Worm (Caenorhabditis elegans): ENCODE measurements around the gene gcy-32.

Gene gcy-32

DNA sequence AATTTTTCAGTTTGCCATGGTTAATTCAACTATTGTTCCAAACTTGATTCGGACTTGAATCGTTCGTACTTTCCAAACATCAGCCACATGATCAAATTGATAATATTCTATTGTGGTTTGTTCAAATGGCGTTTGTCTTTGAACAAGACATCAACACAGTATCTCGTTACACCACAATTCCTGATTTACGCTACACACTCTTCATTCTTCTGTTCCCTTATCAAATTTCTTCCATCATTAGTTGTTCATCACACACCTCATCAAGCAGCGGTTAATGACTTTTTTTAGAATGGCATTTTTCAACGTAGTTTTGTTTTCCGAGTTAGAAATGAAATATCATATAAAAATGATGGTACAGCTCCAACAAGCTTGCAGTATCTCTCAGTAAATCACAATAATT is 37.1 kb downstream of the gcy-32 start:
- no peak for TF ChIP-seq nhr-237 (tag; optimal IDR thresholded peaks at IDR 0.05)
- no peak for TF ChIP-seq mls-2 (tag; optimal IDR thresholded peaks at IDR 0.05)
- no peak for TF ChIP-seq ztf-11 (tag; optimal IDR thresholded peaks at IDR 0.05)
- no peak for TF ChIP-seq unc-62 (GFP tag; optimal IDR thresholded peaks at IDR 0.05)
- TF ChIP-seq bed-3 (GFP tag; optimal IDR thresholded peaks at IDR 0.05), result no peak
- no peak for TF ChIP-seq elt-1 (tag; optimal IDR thresholded peaks at IDR 0.05; ENCODE audit: borderline replicate concordance, insufficient read depth)
- no peak for TF ChIP-seq nhr-12 (tag; optimal IDR thresholded peaks at IDR 0.05)
- TF ChIP-seq mab-5 (tag; optimal IDR thresholded peaks at IDR 0.05), result no peak
- TF ChIP-seq ceh-39 (tag; optimal IDR thresholded peaks at IDR 0.05), result no peak
- TF ChIP-seq ceh-83 (GFP tag; optimal IDR thresholded peaks at IDR 0.05), result no peak
- no peak for TF ChIP-seq blmp-1 (tag; optimal IDR thresholded peaks at IDR 0.05)
- TF ChIP-seq pha-4 (tag; optimal IDR thresholded peaks at IDR 0.05), result no peak
- TF ChIP-seq unc-39 (tag; optimal IDR thresholded peaks at IDR 0.05), result no peak
- no peak for TF ChIP-seq drap-1 (GFP tag; optimal IDR thresholded peaks at IDR 0.05)

- TF ChIP-seq sem-2 (GFP tag; optimal IDR thresholded peaks at IDR 0.05) (no peak), nhr-28 (tag; optimal IDR thresholded peaks at IDR 0.05) (no peak)
Measured at ce11 chrV:13876529-13876928, 38.8 kb downstream of the gcy-32 start, which contains the start of gene T22G5.1. T22G5.1 (plus strand) TSS chrV:13876829.

DNA sequence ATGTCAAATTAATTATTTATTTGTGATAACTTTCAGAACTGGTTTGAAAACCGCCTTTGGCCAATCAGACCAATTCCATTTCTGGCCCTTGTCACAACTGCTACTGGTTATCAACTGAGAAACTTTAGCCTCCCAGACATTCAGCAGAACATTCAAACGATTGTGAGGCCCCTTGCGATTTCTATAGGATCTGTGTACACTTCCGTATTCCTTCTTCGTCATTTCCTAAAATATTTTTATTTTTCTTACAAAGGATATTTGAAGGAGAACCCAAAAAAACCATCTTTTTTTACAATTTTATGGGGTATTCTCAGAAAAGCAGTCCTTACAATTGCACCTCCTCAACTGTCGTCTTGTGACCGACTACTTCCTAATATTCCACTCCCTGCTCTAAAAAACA is 42.0 kb downstream of the gcy-32 start:
- TF ChIP-seq M03D4.4 (tag; optimal IDR thresholded peaks at IDR 0.05) (no peak), blmp-1 (tag; optimal IDR thresholded peaks at IDR 0.05) (no peak), nhr-237 (tag; optimal IDR thresholded peaks at IDR 0.05) (no peak), ces-1 (GFP tag; optimal IDR thresholded peaks at IDR 0.05) (no peak), nhr-2 (tag; optimal IDR thresholded peaks at IDR 0.05) (no peak), lsy-2 (tag; optimal IDR thresholded peaks at IDR 0.05) (no peak)

- TF ChIP-seq hlh-1 (tag; optimal IDR thresholded peaks at IDR 0.05) (no peak), zip-8 (tag; optimal IDR thresholded peaks at IDR 0.05) (no peak), ceh-39 (tag; optimal IDR thresholded peaks at IDR 0.05) (no peak), ceh-83 (GFP tag; optimal IDR thresholded peaks at IDR 0.05) (no peak), elt-3 (tag; optimal IDR thresholded peaks at IDR 0.05) (no peak), sptf-1 (tag; optimal IDR thresholded peaks at IDR 0.05) (no peak), lin-13 (tag; optimal IDR thresholded peaks at IDR 0.05) (no peak), nhr-12 (tag; optimal IDR thresholded peaks at IDR 0.05) (no peak), bed-3 (GFP tag; optimal IDR thresholded peaks at IDR 0.05) (no peak), ces-1 (GFP tag; optimal IDR thresholded peaks at IDR 0.05) (no peak), nhr-2 (tag; optimal IDR thresholded peaks at IDR 0.05) (no peak), sem-2 (GFP tag; optimal IDR thresholded peaks at IDR 0.05) (no peak), mab-5 (tag; optimal IDR thresholded peaks at IDR 0.05) (no peak), unc-62 (GFP tag; optimal IDR thresholded peaks at IDR 0.05) (no peak), unc-120 (tag; optimal IDR thresholded peaks at IDR 0.05; ENCODE audit: poor library complexity, severe bottlenecking) (no peak), blmp-1 (tag; optimal IDR thresholded peaks at IDR 0.05) (no peak)
Measured at ce11 chrV:13872895-13873294, 42.4 kb downstream of the gcy-32 start, which contains the start of gene cpt-5. cpt-5 (plus strand) TSS chrV:13873195.

- no peak for TF ChIP-seq ham-2 (GFP tag; optimal IDR thresholded peaks at IDR 0.05)
- no peak for TF ChIP-seq hlh-1 (tag; optimal IDR thresholded peaks at IDR 0.05)
- no peak for TF ChIP-seq elt-3 (tag; optimal IDR thresholded peaks at IDR 0.05)
- TF ChIP-seq M03D4.4 (tag; optimal IDR thresholded peaks at IDR 0.05), result no peak
- no peak for TF ChIP-seq tbx-8 (GFP tag; optimal IDR thresholded peaks at IDR 0.05)
- no peak for TF ChIP-seq unc-120 (tag; optimal IDR thresholded peaks at IDR 0.05; ENCODE audit: poor library complexity, severe bottlenecking)
- TF ChIP-seq mep-1 (tag; optimal IDR thresholded peaks at IDR 0.05), result no peak
- TF ChIP-seq nhr-237 (tag; optimal IDR thresholded peaks at IDR 0.05), result no peak
- no peak for TF ChIP-seq ces-1 (GFP tag; optimal IDR thresholded peaks at IDR 0.05)
- TF ChIP-seq ceh-43 (GFP tag; optimal IDR thresholded peaks at IDR 0.05), result no peak
- TF ChIP-seq lin-32 (GFP tag; optimal IDR thresholded peaks at IDR 0.05), result no peak
- TF ChIP-seq ceh-39 (tag; optimal IDR thresholded peaks at IDR 0.05), result no peak
- TF ChIP-seq flh-1 (GFP tag; optimal IDR thresholded peaks at IDR 0.05), result no peak
- no peak for TF ChIP-seq bed-3 (GFP tag; optimal IDR thresholded peaks at IDR 0.05)
- TF ChIP-seq drap-1 (GFP tag; optimal IDR thresholded peaks at IDR 0.05), result no peak
- no peak for TF ChIP-seq nhr-2 (tag; optimal IDR thresholded peaks at IDR 0.05)
- no peak for TF ChIP-seq blmp-1 (tag; optimal IDR thresholded peaks at IDR 0.05)
- no peak for TF ChIP-seq sptf-1 (tag; optimal IDR thresholded peaks at IDR 0.05)
Measured at ce11 chrV:13869551-13869950, 45.7 kb downstream of the gcy-32 start.
